Fruit fly (Drosophila melanogaster) whole organism, prepupa: ENCODE results near the gene Dis3l2.

Source experiments
- Blimp-1 ChIP-seq: fragments of 200-800 bp; sonication (Bioruptor generic); optimal IDR thresholded peaks from 3 replicates; lab custom pipeline; 2017; ENCODE audit warnings: missing biosample characterization, missing genetic modification characterization, mild to moderate bottlenecking, moderate library complexity, missing genetic modification reagents
- CG10631 ChIP-seq: fragments of 200-800 bp; sonication (Bioruptor generic); optimal IDR thresholded peaks from 2 replicates; lab custom pipeline; 2016; ENCODE audit warnings: missing biosample characterization, missing genetic modification characterization
- CG10669 ChIP-seq: fragments of 200-800 bp; sonication (Bioruptor generic); optimal IDR thresholded peaks from 3 replicates; lab custom pipeline; 2018; ENCODE audit warnings: missing biosample characterization, mild to moderate bottlenecking, missing genetic modification characterization, moderate library complexity
- CG11294 ChIP-seq: fragments of 200-800 bp; sonication (Bioruptor generic); IDR thresholded peaks from 2 replicates; pipeline ENCODE4 v1.3.6; 2022; ENCODE audit warnings: missing biosample characterization, missing genetic modification characterization
- CG15336 ChIP-seq: fragments of 200-800 bp; sonication (Bioruptor generic); IDR thresholded peaks from 2 replicates; pipeline ENCODE4 v1.3.6; 2022; ENCODE audit warnings: missing biosample characterization, missing genetic modification characterization
- CG1621 ChIP-seq: fragments of 200-800 bp; sonication (Bioruptor generic); optimal IDR thresholded peaks from 3 replicates; lab custom pipeline; 2018; ENCODE audit warnings: missing biosample characterization, mild to moderate bottlenecking, missing genetic modification characterization
- CG16779 ChIP-seq: fragments of 200-800 bp; sonication (Bioruptor generic); optimal IDR thresholded peaks from 3 replicates; lab custom pipeline; 2017; ENCODE audit warnings: missing biosample characterization, mild to moderate bottlenecking, missing genetic modification characterization
- CG31627 ChIP-seq: fragments of 200-800 bp; sonication (Bioruptor generic); optimal IDR thresholded peaks from 3 replicates; lab custom pipeline; 2016; ENCODE audit warnings: missing biosample characterization, missing genetic modification characterization
- CG32006 ChIP-seq: fragments of 200-800 bp; sonication (Bioruptor generic); optimal IDR thresholded peaks from 3 replicates; lab custom pipeline; 2017; ENCODE audit warnings: missing biosample characterization, mild to moderate bottlenecking, missing genetic modification characterization
- CG6163 ChIP-seq: fragments of 200-800 bp; sonication (Bioruptor generic); IDR thresholded peaks from 3 replicates; pipeline ENCODE4 v1.3.6; 2022; ENCODE audit warnings: missing biosample characterization, missing genetic modification characterization
- CG6276 ChIP-seq: fragments of 200-800 bp; sonication (Bioruptor generic); optimal IDR thresholded peaks from 2 replicates; lab custom pipeline; 2017; ENCODE audit warnings: missing biosample characterization, mild to moderate bottlenecking, missing genetic modification characterization
- CG6792 ChIP-seq: fragments of 200-800 bp; sonication (Bioruptor generic); optimal IDR thresholded peaks from 3 replicates; lab custom pipeline; 2016; ENCODE audit warnings: missing biosample characterization, missing genetic modification characterization
- CG6854 ChIP-seq: fragments of 200-800 bp; sonication (Bioruptor generic); optimal IDR thresholded peaks from 2 replicates; lab custom pipeline; 2017; ENCODE audit warnings: missing biosample characterization, mild to moderate bottlenecking, missing genetic modification characterization
- CG7368 ChIP-seq: fragments of 200-800 bp; sonication (Bioruptor generic); optimal IDR thresholded peaks from 3 replicates; lab custom pipeline; 2016; ENCODE audit warnings: missing biosample characterization, missing genetic modification characterization
- CG8119 ChIP-seq: fragments of 200-800 bp; sonication (Bioruptor generic); IDR thresholded peaks from 3 replicates; pipeline ENCODE4 v1.3.6; 2022; ENCODE audit warnings: missing biosample characterization, missing genetic modification characterization
- CG8319 ChIP-seq: fragments of 200-800 bp; sonication (Bioruptor generic); optimal IDR thresholded peaks from 3 replicates; lab custom pipeline; 2016; ENCODE audit warnings: missing biosample characterization, missing genetic modification characterization
- CG9139 ChIP-seq: fragments of 200-800 bp; sonication (Bioruptor generic); optimal IDR thresholded peaks from 3 replicates; lab custom pipeline; 2017; ENCODE audit warnings: missing biosample characterization, mild to moderate bottlenecking, missing genetic modification characterization
- Eip75B ChIP-seq: fragments of 200-800 bp; sonication (Bioruptor generic); optimal IDR thresholded peaks from 3 replicates; lab custom pipeline; 2016; ENCODE audit warnings: missing biosample characterization, missing genetic modification characterization
- Eip78C ChIP-seq: fragments of 200-800 bp; sonication (Bioruptor generic); peaks from one replicate; lab custom pipeline; 2016; ENCODE audit warnings: missing biosample characterization, missing genetic modification characterization
- Eip93F ChIP-seq: fragments of 200-800 bp; sonication (Bioruptor generic); optimal IDR thresholded peaks from 2 replicates; lab custom pipeline; 2016; ENCODE audit warnings: missing biosample characterization, mild to moderate bottlenecking, missing genetic modification characterization
- Ets96B ChIP-seq: fragments of 200-800 bp; optimal IDR thresholded peaks from 2 replicates; lab custom pipeline; 2019; ENCODE audit warnings: missing biosample characterization, mild to moderate bottlenecking, missing genetic modification characterization, moderate library complexity
- Gug ChIP-seq: fragments of 200-800 bp; sonication (Bioruptor generic); IDR thresholded peaks from 2 replicates; pipeline ENCODE4 v1.3.6; 2022; ENCODE audit warnings: missing biosample characterization, missing genetic modification characterization
- Hr38 ChIP-seq: sonication (Bioruptor generic); optimal IDR thresholded peaks from 2 replicates; lab custom pipeline; 2016; ENCODE audit warnings: missing biosample characterization, missing genetic modification characterization
- Hr4 ChIP-seq: fragments of 200-800 bp; sonication (Bioruptor generic); optimal IDR thresholded peaks from 3 replicates; lab custom pipeline; 2016; ENCODE audit warnings: missing biosample characterization, missing genetic modification characterization
- Lpt ChIP-seq: fragments of 200-800 bp; sonication (Bioruptor generic); optimal IDR thresholded peaks from 3 replicates; lab custom pipeline; 2016; ENCODE audit warnings: missing biosample characterization, missing genetic modification characterization
- OdsH ChIP-seq: fragments of 200-800 bp; sonication (Bioruptor generic); optimal IDR thresholded peaks from 3 replicates; lab custom pipeline; 2016; ENCODE audit warnings: missing biosample characterization, missing genetic modification characterization
- Smox ChIP-seq: fragments of 200-800 bp; sonication (Bioruptor generic); optimal IDR thresholded peaks from 3 replicates; lab custom pipeline; 2016; ENCODE audit warnings: missing biosample characterization, missing genetic modification characterization
- Sox102F ChIP-seq: fragments of 200-800 bp; sonication (Bioruptor generic); optimal IDR thresholded peaks from 2 replicates; lab custom pipeline; 2016; ENCODE audit warnings: missing biosample characterization, mild to moderate bottlenecking, missing genetic modification characterization
- Sox14 ChIP-seq: fragments of 200-800 bp; sonication (Bioruptor generic); optimal IDR thresholded peaks from 3 replicates; lab custom pipeline; 2016; ENCODE audit warnings: missing biosample characterization, missing genetic modification characterization
- Sox15 ChIP-seq: fragments of 200-800 bp; sonication (Bioruptor generic); optimal IDR thresholded peaks from 3 replicates; lab custom pipeline; 2016; ENCODE audit warnings: missing biosample characterization, missing genetic modification characterization
- achi ChIP-seq: fragments of 200-800 bp; sonication (Bioruptor generic); optimal IDR thresholded peaks from 3 replicates; lab custom pipeline; 2016; ENCODE audit warnings: missing biosample characterization, missing genetic modification characterization
- acj6 ChIP-seq: fragments of 200-800 bp; sonication (Bioruptor generic); optimal IDR thresholded peaks from 3 replicates; lab custom pipeline; 2016; ENCODE audit warnings: missing biosample characterization, missing genetic modification characterization
- cyc ChIP-seq: fragments of 200-800 bp; sonication (Bioruptor generic); optimal IDR thresholded peaks from 3 replicates; lab custom pipeline; 2016; ENCODE audit warnings: missing biosample characterization, missing genetic modification characterization
- eg ChIP-seq: fragments of 200-800 bp; sonication (Bioruptor generic); IDR thresholded peaks from 3 replicates; pipeline ENCODE4 v1.3.6; 2022; ENCODE audit warnings: missing biosample characterization, missing genetic modification characterization
- esn ChIP-seq: fragments of 200-800 bp; sonication (Bioruptor generic); optimal IDR thresholded peaks from 2 replicates; lab custom pipeline; 2016; ENCODE audit warnings: missing biosample characterization, mild to moderate bottlenecking, missing genetic modification characterization, moderate library complexity
- fd85E ChIP-seq: fragments of 200-800 bp; sonication (Bioruptor generic); optimal IDR thresholded peaks from 3 replicates; lab custom pipeline; 2016; ENCODE audit warnings: missing biosample characterization, missing genetic modification characterization
- fkh ChIP-seq: fragments of 200-800 bp; sonication (Bioruptor generic); optimal IDR thresholded peaks from 3 replicates; lab custom pipeline; 2017; ENCODE audit warnings: missing biosample characterization, mild to moderate bottlenecking, missing genetic modification characterization, moderate library complexity
- net ChIP-seq: fragments of 200-800 bp; sonication (Bioruptor generic); optimal IDR thresholded peaks from 3 replicates; lab custom pipeline; 2016; ENCODE audit warnings: missing biosample characterization, missing genetic modification characterization
- pdm3 ChIP-seq: fragments of 200-800 bp; sonication (Bioruptor generic); optimal IDR thresholded peaks from 3 replicates; lab custom pipeline; 2016; ENCODE audit warnings: missing biosample characterization, missing genetic modification characterization
- salr ChIP-seq, 2 experiments: fragments of 200-800 bp; sonication (Bioruptor generic); optimal IDR thresholded peaks; 3 replicates each; lab custom pipeline; 2016 to 2018; ENCODE audit warnings: missing biosample characterization in 2 of 2, missing genetic modification characterization in 2 of 2, mild to moderate bottlenecking in 1 of 2
- ss ChIP-seq, 2 experiments: fragments of 200-800 bp; sonication (Bioruptor generic); optimal IDR thresholded peaks; 2 replicates in 1 of 2; 3 replicates in 1 of 2; lab custom pipeline; 2017 to 2018; ENCODE audit warnings: mild to moderate bottlenecking in 2 of 2, missing biosample characterization in 2 of 2, missing genetic modification characterization in 2 of 2, moderate library complexity in 1 of 2
- topi ChIP-seq: fragments of 200-800 bp; sonication (Bioruptor generic); optimal IDR thresholded peaks from 3 replicates; lab custom pipeline; 2016; ENCODE audit warnings: missing biosample characterization, missing genetic modification characterization

Dis3l2 gene

dm6 chr3L:184251-184650 is 28.3 kb upstream of the Dis3l2 start, which contains the start of the genes CG34140, Mkp and Mtch (continued):
- peak; percentile 50 for TF ChIP-seq Lpt (GFP tag; lab: Kevin White, UChicago)
- TF ChIP-seq Blimp-1: peak; percentile 36
- no peak for TF ChIP-seq fkh (GFP tag; lab: Kevin White, UChicago)
- peak; percentile 84 for TF ChIP-seq CG6792
- no peak for TF ChIP-seq CG7368 (GFP tag; lab: Kevin White, UChicago)
- TF ChIP-seq CG9139: no peak
- TF ChIP-seq CG11294 (GFP tag; lab: Robert Waterston, UW): peak; percentile 37; the same call in 1 of the 2 replicates
- TF ChIP-seq Sox14 (GFP tag; lab: Kevin White, UChicago): peak; percentile 88
- no peak for TF ChIP-seq net (GFP tag; lab: Kevin White, UChicago)
- TF ChIP-seq CG8319: peak; percentile 58
- TF ChIP-seq CG16779: no peak
- peak; percentile 87 for TF ChIP-seq Smox
- no peak for TF ChIP-seq CG1621 (tag; lab: Kevin White, UChicago)
- no peak for TF ChIP-seq OdsH
- TF ChIP-seq pdm3 (GFP tag; lab: Kevin White, UChicago): no peak
- peak; percentile 53 for TF ChIP-seq fd85E
- no peak for TF ChIP-seq CG6276 (GFP tag; lab: Kevin White, UChicago)
- no peak for TF ChIP-seq Eip75B (GFP tag; lab: Kevin White, UChicago)
- TF ChIP-seq CG10669 (GFP tag; lab: Kevin White, UChicago): no peak
- peak; percentile 65 for TF ChIP-seq Sox15 (GFP tag; lab: Kevin White, UChicago)

DNA sequence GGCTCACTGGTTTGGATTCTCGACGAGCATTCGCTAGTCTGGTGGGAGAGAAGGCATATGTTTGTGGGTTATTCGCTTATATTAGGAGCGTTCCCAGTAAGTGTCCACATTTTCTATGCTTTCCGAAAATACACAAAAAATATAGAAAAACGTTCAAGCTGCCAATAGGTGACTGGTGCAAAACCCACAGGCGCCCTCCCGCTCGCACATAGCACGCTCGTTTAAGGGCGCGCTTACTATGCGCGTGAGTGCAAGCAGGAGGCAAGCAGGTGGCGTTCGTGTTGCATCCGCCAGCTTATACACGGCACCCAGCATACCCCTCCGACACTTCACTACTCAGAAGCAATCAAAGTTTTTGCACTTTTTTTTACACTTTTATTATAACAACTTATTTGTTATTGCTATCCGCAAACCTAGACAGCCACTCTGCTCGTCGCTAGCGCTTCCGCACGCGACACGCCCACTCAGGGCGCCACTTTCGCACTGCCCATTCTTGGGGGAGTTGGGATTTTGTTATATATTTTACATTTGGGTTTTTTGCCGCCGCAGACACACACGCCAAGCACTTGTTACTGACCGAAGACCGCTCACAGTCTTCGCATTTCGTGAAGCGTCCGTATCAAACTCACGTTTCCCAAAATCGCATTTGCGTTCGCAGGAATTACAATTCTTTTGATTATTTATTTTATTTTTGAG is 13.3 kb upstream of the Dis3l2 start:
- peak in 1 of 2 experiments; percentile 24 for TF ChIP-seq salr (GFP tag; optimal IDR thresholded peaks at IDR 0.05; lab: Kevin White, UChicago)
- TF ChIP-seq CG6854 (GFP tag; lab: Kevin White, UChicago): no peak
- no peak for TF ChIP-seq ss (GFP tag; optimal IDR thresholded peaks at IDR 0.05; lab: Kevin White, UChicago)
- TF ChIP-seq Gug: peak; percentile 33; the same call in 1 of the 2 replicates
- no peak for TF ChIP-seq Eip75B (GFP tag; lab: Kevin White, UChicago)
- TF ChIP-seq CG8319: no peak
- TF ChIP-seq eg (GFP tag; lab: Robert Waterston, UW): peak; percentile 65
- TF ChIP-seq CG6792: no peak
- peak; percentile 68 for TF ChIP-seq CG6163 (GFP tag; lab: Robert Waterston, UW)
- TF ChIP-seq Lpt (GFP tag; lab: Kevin White, UChicago): peak; percentile 36
- TF ChIP-seq CG10669 (GFP tag; lab: Kevin White, UChicago): no peak

- TF ChIP-seq CG6854 (GFP tag; lab: Kevin White, UChicago): peak; percentile 39
- TF ChIP-seq Hr4: no peak
- TF ChIP-seq Sox14 (GFP tag; lab: Kevin White, UChicago): peak; percentile 24
- peak; percentile 82 for TF ChIP-seq eg (GFP tag; lab: Robert Waterston, UW)
- TF ChIP-seq Smox: no peak
- peak; percentile 11; the same call in 1 of the 2 replicates for TF ChIP-seq CG11294 (GFP tag; lab: Robert Waterston, UW)
- peak; percentile 59 for TF ChIP-seq Ets96B (tag; lab: Kevin White, UChicago)
- no peak for TF ChIP-seq salr (GFP tag; optimal IDR thresholded peaks at IDR 0.05; lab: Kevin White, UChicago)
- peak; percentile 40 for TF ChIP-seq CG31627 (GFP tag; lab: Kevin White, UChicago)
- TF ChIP-seq acj6: peak; percentile 53
- TF ChIP-seq CG32006 (GFP tag; lab: Kevin White, UChicago): peak; percentile 51
- TF ChIP-seq CG8319: no peak
- TF ChIP-seq CG10631 (GFP tag; lab: Kevin White, UChicago): peak; percentile 77
- TF ChIP-seq CG15336 (GFP tag; lab: Robert Waterston, UW): peak; percentile 34; the same call in 1 of the 2 replicates
- peak; percentile 28 for TF ChIP-seq Sox102F (GFP tag; lab: Kevin White, UChicago)
- TF ChIP-seq topi (GFP tag; lab: Kevin White, UChicago): no peak
- TF ChIP-seq ss (GFP tag; optimal IDR thresholded peaks at IDR 0.05; lab: Kevin White, UChicago): peak in 1 of 2 experiments; percentile 19
- TF ChIP-seq CG8119: peak; percentile 51; the same call in 1 of the 3 replicates
- TF ChIP-seq cyc (GFP tag; lab: Kevin White, UChicago): peak; percentile 32
- TF ChIP-seq CG6792: peak; percentile 31
- TF ChIP-seq Hr38 (GFP tag; lab: Kevin White, UChicago): no peak
- TF ChIP-seq fd85E: no peak
- peak; percentile 52; the same call in 2 of the 3 replicates for TF ChIP-seq CG6163 (GFP tag; lab: Robert Waterston, UW)
- peak; percentile 52 for TF ChIP-seq Eip93F (GFP tag; lab: Kevin White, UChicago)
- peak; percentile 59 for TF ChIP-seq OdsH
- TF ChIP-seq achi (GFP tag; lab: Kevin White, UChicago): peak; percentile 57
- TF ChIP-seq Gug: 0 out of 2 replicates have a peak, but pooled peaks have one; percentile 25
- TF ChIP-seq fkh (GFP tag; lab: Kevin White, UChicago): peak; percentile 81
- peak; percentile 39 for TF ChIP-seq Eip78C (GFP tag; lab: Kevin White, UChicago)
- TF ChIP-seq Sox15 (GFP tag; lab: Kevin White, UChicago): peak; percentile 56
- peak; percentile 58 for TF ChIP-seq esn (GFP tag; lab: Kevin White, UChicago)
These were observed 12.5 kb upstream of the Dis3l2 start, which contains the start of the genes rno and mri for dm6 chr3L:199754-200596. TSS of gene rno (minus strand) at chr3L:199762. TSS of gene mri (plus strand) at chr3L:200174.
